Fruit fly (Drosophila melanogaster) whole organism, prepupa: Measurements from ENCODE around the gene yellow-e3.

ENCODE experiments used
- Blimp-1 ChIP-seq: fragments of 200-800 bp; sonication (Bioruptor generic); optimal IDR thresholded peaks from 3 replicates; lab custom pipeline; 2017; ENCODE audit warnings: missing biosample characterization, missing genetic modification characterization, mild to moderate bottlenecking, moderate library complexity, missing genetic modification reagents
- CG10669 ChIP-seq: fragments of 200-800 bp; sonication (Bioruptor generic); optimal IDR thresholded peaks from 3 replicates; lab custom pipeline; 2018; ENCODE audit warnings: missing biosample characterization, mild to moderate bottlenecking, missing genetic modification characterization, moderate library complexity
- CG11902 ChIP-seq: fragments of 200-800 bp; sonication (Bioruptor generic); optimal IDR thresholded peaks from 3 replicates; lab custom pipeline; 2016; ENCODE audit warnings: missing biosample characterization, missing genetic modification characterization
- CG16779 ChIP-seq: fragments of 200-800 bp; sonication (Bioruptor generic); optimal IDR thresholded peaks from 3 replicates; lab custom pipeline; 2017; ENCODE audit warnings: missing biosample characterization, mild to moderate bottlenecking, missing genetic modification characterization
- CG31627 ChIP-seq: fragments of 200-800 bp; sonication (Bioruptor generic); optimal IDR thresholded peaks from 3 replicates; lab custom pipeline; 2016; ENCODE audit warnings: missing biosample characterization, missing genetic modification characterization
- CG8632 ChIP-seq: fragments of 200-800 bp; sonication (Bioruptor generic); optimal IDR thresholded peaks from 3 replicates; lab custom pipeline; 2016; ENCODE audit warnings: missing biosample characterization, missing genetic modification characterization
- CG9139 ChIP-seq: fragments of 200-800 bp; sonication (Bioruptor generic); optimal IDR thresholded peaks from 3 replicates; lab custom pipeline; 2017; ENCODE audit warnings: missing biosample characterization, mild to moderate bottlenecking, missing genetic modification characterization
- Eip93F ChIP-seq: fragments of 200-800 bp; sonication (Bioruptor generic); optimal IDR thresholded peaks from 2 replicates; lab custom pipeline; 2016; ENCODE audit warnings: missing biosample characterization, mild to moderate bottlenecking, missing genetic modification characterization
- Sox14 ChIP-seq: fragments of 200-800 bp; sonication (Bioruptor generic); optimal IDR thresholded peaks from 3 replicates; lab custom pipeline; 2016; ENCODE audit warnings: missing biosample characterization, missing genetic modification characterization
- Sox15 ChIP-seq: fragments of 200-800 bp; sonication (Bioruptor generic); optimal IDR thresholded peaks from 3 replicates; lab custom pipeline; 2016; ENCODE audit warnings: missing biosample characterization, missing genetic modification characterization
- fd59A ChIP-seq: fragments of 200-800 bp; sonication (Bioruptor generic); optimal IDR thresholded peaks from 2 replicates; lab custom pipeline; 2017; ENCODE audit warnings: missing biosample characterization, mild to moderate bottlenecking, missing genetic modification characterization, missing genetic modification reagents
- fd85E ChIP-seq: fragments of 200-800 bp; sonication (Bioruptor generic); optimal IDR thresholded peaks from 3 replicates; lab custom pipeline; 2016; ENCODE audit warnings: missing biosample characterization, missing genetic modification characterization
- fkh ChIP-seq: fragments of 200-800 bp; sonication (Bioruptor generic); optimal IDR thresholded peaks from 3 replicates; lab custom pipeline; 2017; ENCODE audit warnings: missing biosample characterization, mild to moderate bottlenecking, missing genetic modification characterization, moderate library complexity
- spab ChIP-seq: fragments of 200-800 bp; sonication (Bioruptor generic); optimal IDR thresholded peaks from 2 replicates; lab custom pipeline; 2017; ENCODE audit warnings: missing biosample characterization, mild to moderate bottlenecking, missing genetic modification characterization, missing genetic modification reagents
- vri ChIP-seq: fragments of 200-800 bp; sonication (Bioruptor generic); optimal IDR thresholded peaks from 3 replicates; lab custom pipeline; 2016; ENCODE audit warnings: missing biosample characterization, mild to moderate bottlenecking, missing genetic modification characterization

The yellow-e3 gene

DNA sequence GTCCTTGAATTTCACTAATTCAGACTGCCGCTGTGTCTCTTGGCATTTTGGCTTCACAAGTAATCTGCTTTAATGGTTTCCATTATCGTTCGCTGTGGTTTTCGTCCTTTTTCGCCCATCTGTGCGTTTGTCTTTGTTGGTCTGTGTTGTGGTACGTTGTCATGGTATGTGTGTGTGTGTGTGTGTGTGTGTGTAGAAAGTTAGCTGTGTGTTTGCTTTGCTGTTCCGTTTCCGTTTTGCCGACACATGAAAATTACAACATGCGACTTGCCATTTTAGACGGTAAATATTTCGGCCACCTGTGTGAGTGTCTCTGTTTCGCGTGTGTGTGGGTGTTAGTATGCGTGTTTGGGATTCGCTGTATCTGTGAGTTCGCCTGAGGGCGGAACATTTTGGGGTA lies 47.7 kb downstream of the yellow-e3 start:
- TF ChIP-seq fd59A (GFP tag; lab: Kevin White, UChicago) = no peak
- no peak for TF ChIP-seq CG11902
- TF ChIP-seq fd85E (GFP tag; lab: Kevin White, UChicago) = no peak
- TF ChIP-seq fkh (GFP tag; lab: Kevin White, UChicago) = no peak
- no peak for TF ChIP-seq Eip93F (GFP tag; lab: Kevin White, UChicago)
- TF ChIP-seq spab (GFP tag; lab: Kevin White, UChicago) = no peak
- no peak for TF ChIP-seq Sox14 (GFP tag; lab: Kevin White, UChicago)
- TF ChIP-seq CG8632 (GFP tag; lab: Kevin White, UChicago) = no peak
- TF ChIP-seq Sox15 (GFP tag; lab: Kevin White, UChicago) = no peak
- no peak for TF ChIP-seq CG10669
- no peak for TF ChIP-seq CG31627
- TF ChIP-seq vri (GFP tag; lab: Kevin White, UChicago) = no peak
- no peak for TF ChIP-seq CG16779 (tag; lab: Kevin White, UChicago)
- TF ChIP-seq CG9139 (GFP tag; lab: Kevin White, UChicago) = no peak
- TF ChIP-seq Blimp-1 (GFP tag; lab: Kevin White, UChicago) = no peak
